Fruit fly (Drosophila melanogaster) whole organism, pupa: ENCODE data around the gene GatA.

ENCODE experiments used
- CG14655 ChIP-seq: fragments of 200-800 bp; sonication (Bioruptor generic); optimal IDR thresholded peaks from 3 replicates; lab custom pipeline; 2017; ENCODE audit warnings: mild to moderate bottlenecking, missing biosample characterization, missing genetic modification reagents, missing genetic modification characterization
- CG34367 ChIP-seq: fragments of 200-800 bp; sonication (Bioruptor generic); optimal IDR thresholded peaks from 2 replicates; lab custom pipeline; 2018; ENCODE audit warnings: missing biosample characterization, mild to moderate bottlenecking, missing genetic modification characterization
- CG8159 ChIP-seq: fragments of 200-800 bp; sonication (Bioruptor generic); optimal IDR thresholded peaks from 3 replicates; lab custom pipeline; 2018; ENCODE audit warnings: missing biosample characterization, mild to moderate bottlenecking, missing genetic modification characterization, moderate library complexity
- CG9948 ChIP-seq: fragments of 200-800 bp; sonication (Bioruptor generic); optimal IDR thresholded peaks from 2 replicates; lab custom pipeline; 2018; ENCODE audit warnings: missing biosample characterization, mild to moderate bottlenecking, missing genetic modification characterization, moderate library complexity
- D1 ChIP-seq: fragments of 200-800 bp; sonication (Bioruptor generic); optimal IDR thresholded peaks from 2 replicates; lab custom pipeline; 2018; ENCODE audit warnings: missing biosample characterization, mild to moderate bottlenecking, missing genetic modification characterization, moderate library complexity
- Ets98B ChIP-seq: fragments of 200-800 bp; sonication (Bioruptor generic); IDR thresholded peaks from 2 replicates; pipeline ENCODE4 v1.3.6; 2022; ENCODE audit warnings: missing biosample characterization, missing genetic modification characterization
- Pif1B ChIP-seq: fragments of 200-800 bp; sonication (Bioruptor generic); optimal IDR thresholded peaks from 3 replicates; lab custom pipeline; 2016; ENCODE audit warnings: missing biosample characterization, missing genetic modification characterization
- fd96Ca ChIP-seq: fragments of 200-800 bp; sonication (Bioruptor generic); IDR thresholded peaks from 3 replicates; pipeline ENCODE4 v1.3.6; 2022; ENCODE audit warnings: missing biosample characterization, missing genetic modification characterization
- rn ChIP-seq: fragments of 200-800 bp; sonication (Bioruptor generic); IDR thresholded peaks from 2 replicates; pipeline ENCODE4 v1.3.6; 2022; ENCODE audit warnings: missing biosample characterization, missing genetic modification characterization

DNA sequence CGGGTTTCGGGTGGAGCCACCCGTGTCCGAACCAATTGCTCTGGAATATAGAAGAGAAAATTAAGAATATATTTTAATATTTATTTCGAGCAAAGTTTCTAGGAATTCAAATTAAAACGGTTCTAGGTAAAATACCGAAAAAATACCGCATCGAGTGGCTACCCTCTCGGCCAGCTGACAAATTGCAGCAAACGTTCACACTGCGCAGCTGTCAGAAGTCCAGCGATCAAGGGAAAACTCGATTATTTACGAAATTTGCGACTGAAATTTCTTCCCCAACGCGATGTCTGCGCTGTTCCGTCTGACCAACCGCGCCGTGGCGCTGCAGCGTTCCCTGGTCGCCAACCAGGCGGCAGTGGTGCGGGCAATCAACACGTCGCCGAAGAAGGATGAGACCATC lies 1.5 kb downstream of the GatA start, which contains the start of gene NP15.6:
- no peak for TF ChIP-seq rn
- TF ChIP-seq CG8159 (tag; lab: Kevin White, UChicago), result no peak
- TF ChIP-seq CG14655 (GFP tag; lab: Kevin White, UChicago), result no peak
- TF ChIP-seq CG9948, result no peak
- TF ChIP-seq Ets98B (GFP tag; lab: Robert Waterston, UW), result no peak
- no peak for TF ChIP-seq Pif1B (GFP tag; lab: Kevin White, UChicago)
- no peak for TF ChIP-seq fd96Ca
- TF ChIP-seq D1 (tag; lab: Kevin White, UChicago), result no peak
- TF ChIP-seq CG34367 (tag; lab: Kevin White, UChicago), result no peak
